Fruit fly (Drosophila melanogaster): ENCODE measurements around the gene CG10340.

Gene CG10340

dm6 chr3R:16614241-16614640 is at the start of gene CG10340:
CG10340 (minus strand) TSS chr3R:16614391.
- TF ChIP-seq EcR (GFP tag; optimal IDR thresholded peaks at IDR 0.05) (no peak), D1 (tag; optimal IDR thresholded peaks at IDR 0.05) (peak; percentile 78)

- TF ChIP-seq CG8301 (tag; optimal IDR thresholded peaks at IDR 0.05): no peak
- no peak for TF ChIP-seq CG12605 (GFP tag; IDR thresholded peaks at IDR 0.05)
- TF ChIP-seq CG9948 (tag; optimal IDR thresholded peaks at IDR 0.05): no peak
- TF ChIP-seq EcR (GFP tag; optimal IDR thresholded peaks at IDR 0.05): no peak
- TF ChIP-seq CG14655 (GFP tag; optimal IDR thresholded peaks at IDR 0.05): no peak
- no peak for TF ChIP-seq gl (tag; optimal IDR thresholded peaks at IDR 0.05)
- TF ChIP-seq CG34367 (tag; optimal IDR thresholded peaks at IDR 0.05): no peak
- TF ChIP-seq CG10348 (GFP tag; IDR thresholded peaks at IDR 0.05): no peak
- TF ChIP-seq Ets98B (GFP tag; IDR thresholded peaks at IDR 0.05): no peak
- no peak for TF ChIP-seq Snoo (tag; optimal IDR thresholded peaks at IDR 0.05)
Observed at dm6 chr3R:16661693-16662092, 47.5 kb upstream of the CG10340 start.

DNA sequence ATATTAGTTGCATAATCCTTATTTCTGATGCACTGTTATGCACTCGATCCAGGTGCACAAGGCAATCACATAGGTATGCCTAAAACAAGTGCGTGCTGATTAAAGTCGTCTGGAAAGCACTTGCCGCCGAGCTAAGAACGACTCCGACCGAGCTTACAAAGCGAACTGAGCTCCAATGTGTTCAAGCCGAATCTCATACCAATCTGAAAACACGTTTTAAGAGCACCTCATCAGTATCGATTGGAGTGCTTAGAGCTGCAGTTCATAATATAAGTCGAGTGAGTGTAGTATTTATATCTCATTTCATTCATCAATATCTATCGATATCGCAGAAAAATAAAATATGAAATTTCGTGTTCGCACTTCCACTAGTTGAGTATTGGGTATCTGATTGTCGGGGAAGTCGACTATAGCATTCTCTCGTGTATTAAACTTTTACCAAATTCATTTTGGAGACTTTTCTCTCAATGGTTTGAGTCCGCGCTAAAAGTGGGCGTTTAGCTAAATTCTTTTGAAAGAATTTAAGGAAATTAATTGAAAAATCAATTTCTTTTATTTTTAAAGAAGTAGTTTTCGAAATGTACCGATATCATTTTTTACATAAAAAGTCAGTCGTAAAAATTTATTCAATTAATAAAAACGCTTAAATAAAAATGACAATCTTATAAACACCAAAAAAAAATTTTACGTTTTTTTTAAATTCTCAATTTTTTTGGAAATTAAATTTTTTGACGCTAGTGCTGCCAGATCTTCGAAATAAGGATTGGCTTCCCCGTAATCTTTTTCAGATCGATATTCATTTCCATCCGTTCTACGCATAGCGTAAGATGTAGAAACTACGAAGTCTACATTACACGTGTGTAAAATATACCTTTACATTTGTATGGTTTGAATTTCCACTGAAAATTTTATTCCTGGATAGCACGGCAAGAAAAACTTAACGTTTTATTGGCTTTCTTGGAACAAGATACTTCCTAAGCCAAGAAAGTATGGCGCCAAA is 41.6 kb upstream of the CG10340 start, which contains the start of gene modSP:
Gene modSP (minus strand): TSS at position 169 of the 1,000 bp plus-strand sequence.
- TF ChIP-seq CG13204 (GFP tag; optimal IDR thresholded peaks at IDR 0.05) (no peak), CG10348 (GFP tag; IDR thresholded peaks at IDR 0.05) (no peak), fd96Ca (GFP tag; IDR thresholded peaks at IDR 0.05) (peak; percentile 47; the same call in 1 of the 3 replicates), rn (GFP tag; IDR thresholded peaks at IDR 0.05) (no peak), CG8159 (tag; optimal IDR thresholded peaks at IDR 0.05) (peak; percentile 19), gl (tag; optimal IDR thresholded peaks at IDR 0.05) (peak; percentile 31), CG14655 (GFP tag; optimal IDR thresholded peaks at IDR 0.05) (no peak), Snoo (tag; optimal IDR thresholded peaks at IDR 0.05) (peak; percentile 8), EcR (GFP tag; optimal IDR thresholded peaks at IDR 0.05) (peak; percentile 66), Pif1B (GFP tag; optimal IDR thresholded peaks at IDR 0.05) (no peak), CG12605 (GFP tag; IDR thresholded peaks at IDR 0.05) (peak; percentile 43; the same call in 1 of the 2 replicates), CG4496 (GFP tag; IDR thresholded peaks at IDR 0.05) (peak; percentile 68), CG8301 (tag; optimal IDR thresholded peaks at IDR 0.05) (peak; percentile 18), CG15710 (tag; optimal IDR thresholded peaks at IDR 0.05) (no peak), CG9948 (tag; optimal IDR thresholded peaks at IDR 0.05) (no peak), Ets98B (GFP tag; IDR thresholded peaks at IDR 0.05) (peak; percentile 54; the same call in 1 of the 2 replicates), D1 (tag; optimal IDR thresholded peaks at IDR 0.05) (peak; percentile 13), CG34367 (tag; optimal IDR thresholded peaks at IDR 0.05) (no peak), Pif1A (GFP tag; optimal IDR thresholded peaks at IDR 0.05) (peak; percentile 59), CG17806 (tag; optimal IDR thresholded peaks at IDR 0.05) (peak; percentile 9), CG32121 (GFP tag; IDR thresholded peaks at IDR 0.05) (0 out of 2 replicates have a peak, but pooled peaks have one; percentile 13)

dm6 chr3R:16655000-16655493 is 40.9 kb upstream of the CG10340 start:
- TF ChIP-seq Pif1B (GFP tag; optimal IDR thresholded peaks at IDR 0.05) (no peak), CG15710 (tag; optimal IDR thresholded peaks at IDR 0.05) (no peak), gl (tag; optimal IDR thresholded peaks at IDR 0.05) (no peak), fd96Ca (GFP tag; IDR thresholded peaks at IDR 0.05) (no peak), Pif1A (GFP tag; optimal IDR thresholded peaks at IDR 0.05) (no peak), CG9948 (tag; optimal IDR thresholded peaks at IDR 0.05) (no peak), CG8301 (tag; optimal IDR thresholded peaks at IDR 0.05) (no peak), CG8159 (tag; optimal IDR thresholded peaks at IDR 0.05) (no peak), CG12605 (GFP tag; IDR thresholded peaks at IDR 0.05) (no peak), CG34367 (tag; optimal IDR thresholded peaks at IDR 0.05) (no peak), CG4496 (GFP tag; IDR thresholded peaks at IDR 0.05) (no peak), Ets98B (GFP tag; IDR thresholded peaks at IDR 0.05) (no peak), D1 (tag; optimal IDR thresholded peaks at IDR 0.05) (no peak), CG10348 (GFP tag; IDR thresholded peaks at IDR 0.05) (no peak), Snoo (tag; optimal IDR thresholded peaks at IDR 0.05) (no peak), rn (GFP tag; IDR thresholded peaks at IDR 0.05) (no peak), CG13204 (GFP tag; optimal IDR thresholded peaks at IDR 0.05) (no peak)

dm6 chr3R:16652091-16652490 is 37.9 kb upstream of the CG10340 start, which contains the start of gene CG14907:
CG14907 (minus strand) TSS chr3R:16652319.
- no peak for TF ChIP-seq CG32121 (GFP tag; IDR thresholded peaks at IDR 0.05)

- TF ChIP-seq CG8301 (tag; optimal IDR thresholded peaks at IDR 0.05): no peak
- TF ChIP-seq CG32121 (GFP tag; IDR thresholded peaks at IDR 0.05): no peak
- TF ChIP-seq CG10348 (GFP tag; IDR thresholded peaks at IDR 0.05): no peak
- no peak for TF ChIP-seq CG12605 (GFP tag; IDR thresholded peaks at IDR 0.05)
- TF ChIP-seq Ets98B (GFP tag; IDR thresholded peaks at IDR 0.05): no peak
- TF ChIP-seq EcR (GFP tag; optimal IDR thresholded peaks at IDR 0.05): no peak
- no peak for TF ChIP-seq gl (tag; optimal IDR thresholded peaks at IDR 0.05)
- no peak for TF ChIP-seq CG15710 (tag; optimal IDR thresholded peaks at IDR 0.05)
- TF ChIP-seq CG9948 (tag; optimal IDR thresholded peaks at IDR 0.05): no peak
- no peak for TF ChIP-seq rn (GFP tag; IDR thresholded peaks at IDR 0.05)
- TF ChIP-seq CG34367 (tag; optimal IDR thresholded peaks at IDR 0.05): no peak
- TF ChIP-seq fd96Ca (GFP tag; IDR thresholded peaks at IDR 0.05): no peak
- TF ChIP-seq CG8159 (tag; optimal IDR thresholded peaks at IDR 0.05): no peak
Observed at dm6 chr3R:16650950-16651349, 36.8 kb upstream of the CG10340 start, which contains the start of gene Mettl4. Mettl4 (minus strand) TSS chr3R:16651157.
